Worm (Caenorhabditis elegans): ENCODE data around the gene srh-131.

The srh-131 gene

ce11 chrV:17005189-17005588 lies at the start of gene srh-131:
TSS of gene srh-131 (plus strand) at chrV:17005489.
- no peak for TF ChIP-seq elt-3 (tag; optimal IDR thresholded peaks at IDR 0.05)
- TF ChIP-seq hmg-11 (tag; optimal IDR thresholded peaks at IDR 0.05), result no peak
- TF ChIP-seq lin-39 (tag; optimal IDR thresholded peaks at IDR 0.05), result no peak
- no peak for TF ChIP-seq ceh-16 (tag; optimal IDR thresholded peaks at IDR 0.05)
- no peak for TF ChIP-seq unc-62 (GFP tag; optimal IDR thresholded peaks at IDR 0.05)
- no peak for TF ChIP-seq sea-2 (GFP tag; optimal IDR thresholded peaks at IDR 0.05)
- no peak for TF ChIP-seq nhr-237 (tag; optimal IDR thresholded peaks at IDR 0.05)
- no peak for TF ChIP-seq unc-39 (tag; optimal IDR thresholded peaks at IDR 0.05)
- no peak for TF ChIP-seq snpc-4 (tag; optimal IDR thresholded peaks at IDR 0.05)
- no peak for TF ChIP-seq jun-1 (tag; optimal IDR thresholded peaks at IDR 0.05)
- no peak for TF ChIP-seq aly-2 (tag; optimal IDR thresholded peaks at IDR 0.05)
- no peak for TF ChIP-seq nhr-43 (tag; optimal IDR thresholded peaks at IDR 0.05; ENCODE audit: poor library complexity, severe bottlenecking)

DNA sequence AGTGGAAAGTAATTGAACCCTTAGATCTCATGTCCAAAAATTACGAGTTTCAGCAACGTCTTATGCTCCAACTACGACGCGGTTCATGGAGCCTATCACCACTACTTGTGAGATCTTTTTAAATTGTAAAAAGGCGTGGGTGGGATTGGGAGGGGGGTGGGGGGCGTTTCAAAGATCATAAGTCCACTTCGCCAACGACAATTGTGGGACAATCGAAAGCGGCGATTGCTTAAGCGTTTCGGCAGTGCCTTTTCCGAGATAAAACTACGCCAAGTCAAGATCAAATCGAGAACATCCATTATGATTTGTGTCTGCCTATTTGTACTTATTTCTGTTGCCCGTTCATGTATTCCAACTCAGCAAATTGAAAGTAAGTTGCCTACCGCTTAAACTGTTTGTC lies 49.1 kb upstream of the srh-131 start, which contains the start of gene clec-239:
clec-239 (plus strand) TSS at position 301 of the 400 bp plus-strand sequence.
- no peak for TF ChIP-seq lsy-12 (tag; optimal IDR thresholded peaks at IDR 0.05)
- no peak for TF ChIP-seq nhr-67 (tag; optimal IDR thresholded peaks at IDR 0.05)
- no peak for TF ChIP-seq fkh-2 (tag; optimal IDR thresholded peaks at IDR 0.05)
- no peak for TF ChIP-seq zag-1 (tag; optimal IDR thresholded peaks at IDR 0.05)
- TF ChIP-seq egl-27 (tag; optimal IDR thresholded peaks at IDR 0.05), result no peak
- no peak for TF ChIP-seq ztf-4 (tag; optimal IDR thresholded peaks at IDR 0.05)
- no peak for TF ChIP-seq elt-1 (tag; optimal IDR thresholded peaks at IDR 0.05)
- TF ChIP-seq unc-39 (tag; optimal IDR thresholded peaks at IDR 0.05), result no peak
- no peak for TF ChIP-seq unc-62 (GFP tag; optimal IDR thresholded peaks at IDR 0.05)

DNA sequence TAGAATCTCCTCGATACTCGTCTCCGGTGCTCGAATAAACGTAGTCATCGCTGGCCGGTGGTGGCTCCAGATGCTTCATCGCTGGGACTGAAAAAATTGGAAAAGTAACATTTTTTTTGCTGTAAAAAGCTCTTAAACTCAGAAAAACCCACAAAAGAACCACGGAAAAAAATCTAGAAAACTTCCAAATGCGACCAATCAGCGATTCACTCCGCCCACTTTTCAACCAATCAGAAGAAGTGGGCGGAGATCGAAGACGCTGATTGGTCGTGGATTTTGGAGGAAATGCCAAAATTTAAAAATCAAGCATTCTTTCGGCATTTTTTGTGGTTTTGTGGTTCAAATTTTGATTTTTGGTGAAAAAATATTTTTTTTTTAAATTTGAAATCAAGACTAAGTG lies 46.3 kb upstream of the srh-131 start:
- TF ChIP-seq skn-1 (tag; optimal IDR thresholded peaks at IDR 0.05) (peak; percentile 15), nfya-1 (tag; optimal IDR thresholded peaks at IDR 0.05; ENCODE audit: insufficient read depth) (peak; percentile 93), nhr-11 (tag; optimal IDR thresholded peaks at IDR 0.05) (no peak)

ce11 chrV:16965655-16966054 lies 39.6 kb upstream of the srh-131 start, which contains the start of gene efl-1:
TSS of gene efl-1 (minus strand) at chrV:16965675.
- peak; percentile 35 for TF ChIP-seq unc-62 (GFP tag; optimal IDR thresholded peaks at IDR 0.05)
- peak; percentile 92 for TF ChIP-seq nfya-1 (tag; optimal IDR thresholded peaks at IDR 0.05; ENCODE audit: insufficient read depth)
- TF ChIP-seq egl-5 (tag; optimal IDR thresholded peaks at IDR 0.05), result peak; percentile 97
- TF ChIP-seq pha-4 (tag; optimal IDR thresholded peaks at IDR 0.05), result peak; percentile 93
- TF ChIP-seq tbx-2 (tag; optimal IDR thresholded peaks at IDR 0.05), result peak; percentile 64
- peak; percentile 78 for TF ChIP-seq pqm-1 (tag; optimal IDR thresholded peaks at IDR 0.05)
- TF ChIP-seq egl-27 (tag; optimal IDR thresholded peaks at IDR 0.05), result no peak
- TF ChIP-seq ztf-11 (tag; optimal IDR thresholded peaks at IDR 0.05), result no peak
- TF ChIP-seq lsy-12 (tag; optimal IDR thresholded peaks at IDR 0.05), result peak; percentile 47
- TF ChIP-seq nhr-12 (tag; optimal IDR thresholded peaks at IDR 0.05), result no peak
- peak; percentile 87 for TF ChIP-seq nhr-25 (tag; optimal IDR thresholded peaks at IDR 0.05)
- TF ChIP-seq eor-1 (tag; optimal IDR thresholded peaks at IDR 0.05), result no peak
- no peak for TF ChIP-seq nhr-237 (tag; optimal IDR thresholded peaks at IDR 0.05)
- peak; percentile 63 for TF ChIP-seq ama-1 (optimal IDR thresholded peaks at IDR 0.05)
- no peak for TF ChIP-seq mdl-1 (tag; optimal IDR thresholded peaks at IDR 0.05)
- no peak for TF ChIP-seq aly-2 (tag; optimal IDR thresholded peaks at IDR 0.05)
- peak; percentile 93 for TF ChIP-seq skn-1 (tag; optimal IDR thresholded peaks at IDR 0.05)
- peak; percentile 83 for TF ChIP-seq fkh-10 (GFP tag; optimal IDR thresholded peaks at IDR 0.05)
- no peak for TF ChIP-seq ceh-9 (tag; optimal IDR thresholded peaks at IDR 0.05)
- peak; percentile 93 for TF ChIP-seq snpc-4 (tag; optimal IDR thresholded peaks at IDR 0.05)
- TF ChIP-seq ztf-4 (tag; optimal IDR thresholded peaks at IDR 0.05), result no peak
- no peak for TF ChIP-seq zag-1 (tag; optimal IDR thresholded peaks at IDR 0.05)
- TF ChIP-seq hmg-11 (tag; optimal IDR thresholded peaks at IDR 0.05), result peak; percentile 50
- no peak for TF ChIP-seq ceh-16 (tag; optimal IDR thresholded peaks at IDR 0.05)
- peak; percentile 81 for TF ChIP-seq R02D3.7 (tag; optimal IDR thresholded peaks at IDR 0.05)
- TF ChIP-seq lin-15B (tag; optimal IDR thresholded peaks at IDR 0.05), result peak; percentile 94
- peak; percentile 36 for TF ChIP-seq nhr-77 (tag; optimal IDR thresholded peaks at IDR 0.05)
- TF ChIP-seq elt-3 (tag; optimal IDR thresholded peaks at IDR 0.05), result no peak
- TF ChIP-seq mml-1 (tag; optimal IDR thresholded peaks at IDR 0.05), result no peak
- TF ChIP-seq ZK546.5 (tag; optimal IDR thresholded peaks at IDR 0.05), result no peak
- no peak for TF ChIP-seq unc-39 (tag; optimal IDR thresholded peaks at IDR 0.05)
- TF ChIP-seq elt-2 (tag; optimal IDR thresholded peaks at IDR 0.05), result peak; percentile 64
- no peak for TF ChIP-seq elt-1 (tag; optimal IDR thresholded peaks at IDR 0.05)
- TF ChIP-seq ceh-82 (tag; optimal IDR thresholded peaks at IDR 0.05), result peak; percentile 85
- TF ChIP-seq nhr-76 (tag; optimal IDR thresholded peaks at IDR 0.05), result no peak
- no peak for TF ChIP-seq nhr-11 (tag; optimal IDR thresholded peaks at IDR 0.05)
- no peak for TF ChIP-seq nhr-67 (tag; optimal IDR thresholded peaks at IDR 0.05)
- TF ChIP-seq nhr-23 (tag; optimal IDR thresholded peaks at IDR 0.05), result peak; percentile 94
- peak; percentile 82 for TF ChIP-seq ceh-28 (tag; optimal IDR thresholded peaks at IDR 0.05)
- TF ChIP-seq daf-12 (tag; optimal IDR thresholded peaks at IDR 0.05), result no peak
- TF ChIP-seq fos-1 (tag; optimal IDR thresholded peaks at IDR 0.05), result peak; percentile 7
- peak; percentile 67 for TF ChIP-seq jun-1 (tag; optimal IDR thresholded peaks at IDR 0.05)
- no peak for TF ChIP-seq fkh-2 (tag; optimal IDR thresholded peaks at IDR 0.05)

Measured in whole organism, L3 larva.